Worm (Caenorhabditis elegans) whole organism, L4 larva: ENCODE data around the gene hacl-1.

Experiments
- F10B5.3 ChIP-seq: sonication (generic microtip); optimal IDR thresholded peaks from 2 replicates; lab custom pipeline; 2016; ENCODE audit warnings: mild to moderate bottlenecking, missing genetic modification characterization, missing compliant biosample characterization
- F26F4.8 ChIP-seq: fragments of 200-800 bp; sonication (Bioruptor generic); conservative IDR thresholded peaks from 2 replicates; pipeline ENCODE4 v1.3.6; 2022; ENCODE audit warnings: missing genetic modification characterization, missing compliant biosample characterization
- F49E8.2 ChIP-seq: sonication (generic microtip); optimal IDR thresholded peaks from 2 replicates; lab custom pipeline; 2016; ENCODE audit warnings: missing compliant biosample characterization, mild to moderate bottlenecking, missing genetic modification characterization, borderline replicate concordance
- R02D3.7 ChIP-seq: fragments of 150-350 bp; sonication (generic microtip); optimal IDR thresholded peaks from 3 replicates; lab custom pipeline; 2014; ENCODE audit warnings: missing biosample characterization, missing genetic modification characterization
- Y105C5A.15 ChIP-seq: fragments of 200-800 bp; sonication (Bioruptor generic); IDR thresholded peaks from 2 replicates; pipeline ENCODE4 v1.3.6; 2022; ENCODE audit warnings: missing genetic modification characterization, missing compliant biosample characterization
- Y5F2A.4 ChIP-seq: fragments of 200-800 bp; sonication (Bioruptor generic); optimal IDR thresholded peaks from 2 replicates; lab custom pipeline; 2018; ENCODE audit warnings: mild to moderate bottlenecking, missing genetic modification characterization, missing compliant biosample characterization
- aha-1 ChIP-seq: fragments of 150-350 bp; peaks from one replicate; lab custom pipeline; 2014; ENCODE audit warnings: missing biosample characterization, missing genetic modification characterization
- ama-1 ChIP-seq: fragments of 150-350 bp; optimal IDR thresholded peaks from 2 replicates; lab custom pipeline; 2014; ENCODE audit warnings: inconsistent platforms, mixed read lengths
- attf-4 ChIP-seq: sonication (generic microtip); optimal IDR thresholded peaks from 3 replicates; lab custom pipeline; 2017; ENCODE audit warnings: missing biosample characterization, missing genetic modification characterization
- ceh-28 ChIP-seq: fragments of 150-350 bp; optimal IDR thresholded peaks from 2 replicates; lab custom pipeline; 2014; ENCODE audit warnings: missing biosample characterization, missing genetic modification reagents, missing genetic modification characterization
- ceh-32 ChIP-seq: sonication (generic microtip); optimal IDR thresholded peaks from 2 replicates; lab custom pipeline; 2016; ENCODE audit warnings: mild to moderate bottlenecking, missing genetic modification characterization, missing compliant biosample characterization; ENCODE audit not compliant: poor library complexity
- ceh-44 ChIP-seq: fragments of 200-800 bp; sonication (Bioruptor generic); IDR thresholded peaks from 2 replicates; pipeline ENCODE4 v1.3.6; 2022; ENCODE audit warnings: missing genetic modification reagents, missing genetic modification characterization, missing compliant biosample characterization
- ceh-62 ChIP-seq: sonication (generic microtip); optimal IDR thresholded peaks from 2 replicates; lab custom pipeline; 2017; ENCODE audit warnings: missing biosample characterization, missing genetic modification characterization
- ceh-82 ChIP-seq: sonication (generic microtip); optimal IDR thresholded peaks from 2 replicates; lab custom pipeline; 2017; ENCODE audit warnings: missing biosample characterization, missing genetic modification characterization
- dmd-6 ChIP-seq: fragments of 200-800 bp; sonication (Bioruptor generic); IDR thresholded peaks from 2 replicates; pipeline ENCODE4 v1.3.6; 2022; ENCODE audit warnings: missing genetic modification reagents, missing genetic modification characterization, missing compliant biosample characterization
- dpl-1 ChIP-seq: fragments of 150-350 bp; optimal IDR thresholded peaks from 2 replicates; lab custom pipeline; 2014; ENCODE audit warnings: missing biosample characterization, missing genetic modification reagents, missing genetic modification characterization
- dve-1 ChIP-seq: sonication (generic microtip); optimal IDR thresholded peaks from 2 replicates; lab custom pipeline; 2017; ENCODE audit warnings: antibody characterized with exemption, mild to moderate bottlenecking, missing genetic modification characterization, missing compliant biosample characterization; ENCODE audit not compliant: insufficient read depth
- egl-27 ChIP-seq: sonication (generic microtip); optimal IDR thresholded peaks from 3 replicates; lab custom pipeline; 2017; ENCODE audit warnings: missing biosample characterization, missing genetic modification reagents, missing genetic modification characterization
- hlh-30 ChIP-seq: sonication (generic microtip); optimal IDR thresholded peaks from 2 replicates; lab custom pipeline; 2017; ENCODE audit warnings: antibody characterized with exemption, mild to moderate bottlenecking, missing genetic modification characterization, missing compliant biosample characterization; ENCODE audit not compliant: insufficient read depth
- lim-7 ChIP-seq: fragments of 200-800 bp; sonication (Bioruptor generic); IDR thresholded peaks from 2 replicates; pipeline ENCODE4 v1.3.6; 2022; ENCODE audit warnings: missing genetic modification characterization, missing compliant biosample characterization
- lin-1 ChIP-seq: fragments of 200-800 bp; sonication (Bioruptor generic); IDR thresholded peaks from 2 replicates; pipeline ENCODE4 v1.3.6; 2022; ENCODE audit warnings: missing genetic modification reagents, missing genetic modification characterization, missing compliant biosample characterization
- lin-13 ChIP-seq: fragments of 150-350 bp; optimal IDR thresholded peaks from 2 replicates; lab custom pipeline; 2014; ENCODE audit warnings: missing biosample characterization, missing genetic modification reagents, missing genetic modification characterization
- lin-15B ChIP-seq: fragments of 150-350 bp; sonication (generic microtip); optimal IDR thresholded peaks from 3 replicates; lab custom pipeline; 2014; ENCODE audit warnings: missing biosample characterization, missing genetic modification characterization
- lir-3 ChIP-seq: sonication (generic microtip); optimal IDR thresholded peaks from 2 replicates; lab custom pipeline; 2016; ENCODE audit warnings: mild to moderate bottlenecking, missing genetic modification characterization, missing compliant biosample characterization
- lsy-2 ChIP-seq, 2 experiments: fragments of 150-350 bp in 1 of 2; sonication (generic microtip) in 1 of 2; optimal IDR thresholded peaks; 2 replicates each; lab custom pipeline; 2014 to 2017; ENCODE audit warnings: missing biosample characterization in 2 of 2, missing genetic modification characterization in 2 of 2
- madf-5 ChIP-seq, 2 experiments: fragments of 200-800 bp; sonication (Bioruptor generic); IDR thresholded peaks; 2 replicates each; pipeline ENCODE4 v1.3.6; 2022; ENCODE audit warnings: missing compliant biosample characterization in 2 of 2, missing genetic modification characterization in 2 of 2
- mxl-2 ChIP-seq: fragments of 200-800 bp; sonication (Bioruptor generic); conservative IDR thresholded peaks from 2 replicates; pipeline ENCODE4 v1.3.6; 2022; ENCODE audit warnings: missing genetic modification reagents, missing genetic modification characterization, missing compliant biosample characterization
- mxl-3 ChIP-seq: fragments of 200-800 bp; sonication (Bioruptor generic); optimal IDR thresholded peaks from 2 replicates; lab custom pipeline; 2018; ENCODE audit warnings: mild to moderate bottlenecking, missing genetic modification characterization, missing compliant biosample characterization
- nhr-10 ChIP-seq: fragments of 150-350 bp; optimal IDR thresholded peaks from 2 replicates; lab custom pipeline; 2014; ENCODE audit warnings: missing biosample characterization, missing genetic modification characterization
- nhr-11 ChIP-seq: fragments of 150-350 bp; optimal IDR thresholded peaks from 2 replicates; lab custom pipeline; 2014; ENCODE audit warnings: missing biosample characterization, missing genetic modification characterization
- nhr-48 ChIP-seq: sonication (generic microtip); optimal IDR thresholded peaks from 2 replicates; lab custom pipeline; 2016; ENCODE audit warnings: mild to moderate bottlenecking, missing genetic modification characterization, missing compliant biosample characterization
- nhr-6 ChIP-seq: fragments of 150-350 bp; optimal IDR thresholded peaks from 2 replicates; lab custom pipeline; 2014; ENCODE audit warnings: missing biosample characterization, missing genetic modification characterization
- pha-4 ChIP-seq, 2 experiments: fragments of 150-350 bp in 1 of 2; fragments of 200-800 bp in 1 of 2; sonication (Bioruptor generic) in 1 of 2; IDR thresholded peaks in 1 of 2; optimal IDR thresholded peaks in 1 of 2; 2 replicates each; pipeline versions ENCODE4 v1.3.6 to Lab custom; 2014 to 2022; ENCODE audit warnings: missing genetic modification characterization in 2 of 2, missing genetic modification reagents in 2 of 2, missing biosample characterization in 1 of 2, missing compliant biosample characterization in 1 of 2
- set-16 ChIP-seq: fragments of 200-800 bp; sonication (Bioruptor generic); IDR thresholded peaks from 2 replicates; pipeline ENCODE4 v1.3.6; 2022; ENCODE audit warnings: missing genetic modification reagents, missing genetic modification characterization, missing compliant biosample characterization
- skn-1 ChIP-seq: fragments of 150-350 bp; optimal IDR thresholded peaks from 2 replicates; lab custom pipeline; 2014; ENCODE audit warnings: missing biosample characterization, missing genetic modification characterization
- tra-1 ChIP-seq: fragments of 200-800 bp; sonication (Bioruptor generic); IDR thresholded peaks from 2 replicates; pipeline ENCODE4 v1.3.6; 2022; ENCODE audit warnings: missing genetic modification reagents, missing genetic modification characterization, missing compliant biosample characterization
- unc-130 ChIP-seq: sonication (generic microtip); optimal IDR thresholded peaks from 2 replicates; lab custom pipeline; 2016; ENCODE audit warnings: missing genetic modification reagents, missing genetic modification characterization, missing compliant biosample characterization
- unc-62 ChIP-seq, 3 experiments: fragments of 150-350 bp in 1 of 3; sonication (generic microtip); optimal IDR thresholded peaks in 2 of 3; peaks in 1 of 3; 1 replicate in 1 of 3; 2 replicates in 2 of 3; lab custom pipeline; 2014 to 2017; ENCODE audit warnings: missing biosample characterization in 3 of 3, missing genetic modification characterization in 3 of 3, missing genetic modification reagents in 3 of 3, missing genotype in 1 of 3
- zag-1 ChIP-seq: fragments of 150-350 bp; optimal IDR thresholded peaks from 2 replicates; lab custom pipeline; 2014; ENCODE audit warnings: missing biosample characterization, missing genetic modification characterization
- zip-11 ChIP-seq: fragments of 200-800 bp; sonication (Bioruptor generic); IDR thresholded peaks from 2 replicates; pipeline ENCODE4 v1.3.6; 2022; ENCODE audit warnings: missing genetic modification characterization, missing compliant biosample characterization
- ztf-11 ChIP-seq: fragments of 150-350 bp; optimal IDR thresholded peaks from 2 replicates; lab custom pipeline; 2014; ENCODE audit warnings: missing biosample characterization, missing genetic modification characterization

The hacl-1 gene

DNA sequence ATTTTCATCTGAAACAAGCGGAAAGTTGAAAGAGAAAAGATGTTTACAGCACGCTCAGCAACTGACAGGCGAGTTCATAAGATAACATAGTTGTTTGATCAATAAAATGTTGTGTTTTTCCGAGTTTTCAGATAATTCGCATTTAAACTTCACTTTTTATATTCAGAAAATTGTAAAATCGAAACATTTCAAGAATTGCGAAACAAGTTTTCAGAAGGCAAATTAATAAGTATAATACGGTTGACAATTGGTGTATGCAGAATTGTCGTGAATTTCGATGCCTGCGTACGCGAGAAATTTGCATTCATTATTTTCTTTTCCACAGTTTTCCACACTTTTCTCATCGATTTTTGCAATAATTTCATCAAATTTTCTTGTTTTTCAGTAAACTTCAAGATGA, 2.5 kb upstream of the hacl-1 start, which contains the start of the genes ooc-3 and B0334.4 (continued):
- TF ChIP-seq hlh-30 (tag; lab: Kevin White, UChicago) (peak; percentile 7), ztf-11 (tag; lab: Kevin White, UChicago) (no peak), F49E8.2 (no peak), ceh-44 (GFP tag; lab: Robert Waterston, UW) (no peak), ceh-62 (tag; lab: Kevin White, UChicago) (no peak), lir-3 (tag; lab: Kevin White, UChicago) (no peak), madf-5 (GFP tag; IDR thresholded peaks at IDR 0.05; lab: Robert Waterston, UW) (no peak), dve-1 (tag; lab: Kevin White, UChicago) (no peak), dpl-1 (peak; percentile 42), ceh-82 (tag; lab: Kevin White, UChicago) (no peak), lin-13 (GFP tag; lab: Kevin White, UChicago) (no peak), mxl-3 (GFP tag; lab: Kevin White, UChicago) (no peak), ceh-28 (no peak), zip-11 (GFP tag; lab: Robert Waterston, UW) (no peak), pha-4 (GFP tag; IDR thresholded peaks at IDR 0.05; lab: Robert Waterston, UW) (no peak), pha-4 (tag; optimal IDR thresholded peaks at IDR 0.05; lab: Kevin White, UChicago) (no peak), zag-1 (tag; lab: Kevin White, UChicago) (no peak), attf-4 (tag; lab: Kevin White, UChicago) (no peak), nhr-10 (tag; lab: Kevin White, UChicago) (no peak), lsy-2 (tag; optimal IDR thresholded peaks at IDR 0.05; lab: Kevin White, UChicago) (peak in 1 of 2 experiments; percentile 94), F26F4.8 (no peak)

DNA sequence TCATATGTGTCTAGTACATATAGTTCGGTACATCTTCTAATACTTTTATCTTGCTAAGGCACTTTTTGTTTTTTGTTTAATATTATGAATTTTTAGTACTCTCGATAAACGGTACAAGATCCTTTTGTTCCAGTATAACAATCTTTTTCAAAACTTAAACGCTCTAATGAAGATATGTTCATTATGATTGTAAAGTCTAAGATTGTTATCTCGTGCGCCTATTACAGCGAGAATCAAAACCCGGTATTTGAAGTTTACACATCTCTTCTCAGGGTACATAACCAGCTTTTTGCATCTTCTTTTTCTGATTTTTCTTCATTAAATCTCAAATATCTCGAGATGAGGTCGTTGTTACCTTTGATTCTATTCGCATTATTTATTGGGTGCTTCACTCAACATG, 4.8 kb downstream of the hacl-1 start, which contains the start of gene B0334.13:
TSS of gene B0334.13 (plus strand) at position 301 of the 400 bp plus-strand sequence.
- no peak for TF ChIP-seq lin-13 (GFP tag; lab: Kevin White, UChicago)
- TF ChIP-seq unc-62 (GFP tag; optimal IDR thresholded peaks at IDR 0.05 in 1 of 2; lab: Kevin White, UChicago) = peak in 1 of 2 experiments; percentile 21
- no peak for TF ChIP-seq unc-62 (tag; optimal IDR thresholded peaks at IDR 0.05; lab: Kevin White, UChicago)
- no peak for TF ChIP-seq lir-3 (tag; lab: Kevin White, UChicago)
- TF ChIP-seq, all 104 proteins: peak for 1

DNA sequence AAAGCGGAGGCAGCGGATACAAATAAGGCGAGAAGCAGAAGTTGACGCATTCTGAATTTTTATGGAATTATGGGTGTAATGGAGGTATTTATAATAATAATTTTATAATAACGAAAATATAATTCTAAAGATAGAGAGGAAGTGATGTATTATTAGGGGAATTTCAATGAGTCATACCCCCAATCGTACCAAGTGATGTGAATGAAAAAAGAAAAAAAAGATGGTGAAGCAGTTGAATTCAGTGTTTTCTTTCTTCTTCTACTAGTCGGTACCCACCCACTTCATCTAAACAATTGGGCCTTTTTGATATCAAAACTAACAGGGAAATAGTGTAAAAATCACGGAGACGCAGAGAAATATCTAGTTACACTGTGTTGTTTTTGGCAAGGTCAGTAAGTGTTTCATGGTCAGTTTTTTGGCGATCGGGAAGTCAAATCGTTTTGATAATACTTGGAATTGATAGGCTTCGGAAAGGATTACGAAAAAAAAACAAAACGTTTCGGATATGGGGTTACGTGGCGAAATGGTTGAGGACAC, 6.0 kb downstream of the hacl-1 start, which contains the start of gene ttr-18:
TSS of gene ttr-18 (minus strand) at position 51 of the 537 bp plus-strand sequence.
- TF ChIP-seq dve-1 (tag; lab: Kevin White, UChicago) = peak; percentile 12
- TF ChIP-seq set-16 = no peak
- TF ChIP-seq lin-13 (GFP tag; lab: Kevin White, UChicago) = no peak
- TF ChIP-seq aha-1 (tag; lab: Kevin White, UChicago) = no peak
- TF ChIP-seq zip-11 (GFP tag; lab: Robert Waterston, UW) = no peak
- no peak for TF ChIP-seq dmd-6 (GFP tag; lab: Robert Waterston, UW)
- no peak for TF ChIP-seq ama-1 (lab: Kevin White, UChicago)

DNA sequence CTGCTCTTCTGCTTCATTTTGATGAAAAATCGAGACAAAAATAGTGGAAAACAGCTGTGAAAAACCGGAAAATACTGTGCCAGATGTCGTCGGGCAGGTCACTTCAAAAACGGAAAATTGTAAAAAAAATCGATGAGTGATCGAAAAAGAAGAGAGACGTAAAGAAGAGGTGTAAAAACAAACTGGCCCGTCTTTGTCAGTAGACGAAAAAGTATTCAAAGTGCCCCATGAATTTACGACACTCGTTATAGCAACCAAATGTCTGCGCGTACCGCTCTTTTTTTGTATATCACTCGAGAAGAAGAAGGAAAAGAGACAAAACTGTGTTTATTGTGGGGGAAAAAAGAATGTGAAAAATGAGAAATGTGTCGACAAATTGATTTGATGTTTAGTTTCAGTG, 7.6 kb downstream of the hacl-1 start, which contains the start of gene twk-5:
TSS of gene twk-5 (minus strand) at position 101 of the 400 bp plus-strand sequence.
- TF ChIP-seq Y5F2A.4 (GFP tag; lab: Kevin White, UChicago) (no peak), ama-1 (lab: Kevin White, UChicago) (peak; percentile 73)

DNA sequence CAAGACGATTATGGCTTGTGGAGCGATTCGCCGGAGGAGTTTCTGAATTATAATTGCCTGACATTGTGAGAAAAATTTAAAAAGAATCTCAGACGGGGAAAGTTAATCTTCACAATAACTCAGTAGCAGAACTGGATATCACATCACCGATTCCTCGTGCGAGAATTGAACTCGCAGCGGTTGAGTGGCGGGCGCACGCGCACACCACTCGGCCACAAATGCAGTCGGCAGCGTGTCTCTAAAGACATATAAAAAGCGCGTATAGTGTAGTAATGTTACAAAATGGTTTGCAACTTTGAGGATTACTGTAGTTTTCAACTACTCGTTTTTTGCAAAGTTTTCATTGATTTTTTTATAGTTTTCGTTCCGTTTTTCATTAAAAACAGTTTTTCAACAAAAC, 8.2 kb downstream of the hacl-1 start:
- TF ChIP-seq egl-27 (tag; lab: Kevin White, UChicago) (no peak), F49E8.2 (peak; percentile 80), R02D3.7 (peak; percentile 15), lin-1 (GFP tag; lab: Robert Waterston, UW) (peak; percentile 92), skn-1 (no peak), nhr-11 (no peak), F10B5.3 (peak; percentile 77), F26F4.8 (peak; percentile 99), ceh-28 (no peak), aha-1 (tag; lab: Kevin White, UChicago) (peak; percentile 98), nhr-6 (tag; lab: Kevin White, UChicago) (no peak), attf-4 (tag; lab: Kevin White, UChicago) (no peak), nhr-48 (peak; percentile 76), ceh-32 (tag; lab: Kevin White, UChicago) (no peak), tra-1 (GFP tag; lab: Robert Waterston, UW) (peak; percentile 93), lin-15B (tag; lab: Kevin White, UChicago) (no peak), unc-130 (GFP tag; lab: Kevin White, UChicago) (peak; percentile 85), mxl-2 (GFP tag; lab: Robert Waterston, UW) (peak; percentile 75), lim-7 (GFP tag; lab: Robert Waterston, UW) (peak; percentile 100), Y105C5A.15 (peak; percentile 97)
